Fruit fly (Drosophila melanogaster) ovary, adult (tissue): ENCODE data around the gene CG13305.
A peak's percentile ranks its signal among the peaks of the same experiment; 100 is the strongest.

Experiments used
- CG17801 ChIP-seq: fragments of 200-800 bp; optimal IDR thresholded peaks from 2 replicates; lab custom pipeline; 2019; ENCODE audit warnings: missing biosample characterization, mild to moderate bottlenecking, missing genetic modification characterization, moderate library complexity; ENCODE audit not compliant: partially characterized antibody

Gene CG13305

DNA sequence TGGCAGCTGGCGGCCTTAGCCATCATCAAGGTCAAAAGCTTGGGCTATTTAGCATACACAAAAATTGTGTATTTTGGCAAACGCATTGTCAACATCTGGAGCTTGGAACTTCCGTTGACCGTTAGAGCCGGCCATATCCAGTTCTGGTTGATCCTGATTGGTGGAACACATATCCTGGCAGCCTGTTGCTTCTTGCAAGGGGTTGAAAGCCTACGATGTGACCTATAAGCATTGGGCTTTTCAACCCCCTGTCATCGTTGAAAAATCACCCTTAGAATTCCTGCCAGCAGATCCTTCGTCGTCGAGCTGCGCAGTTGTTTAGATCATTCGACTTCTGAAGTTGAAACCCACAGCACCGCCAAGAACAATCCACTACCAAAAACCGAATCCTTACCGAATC, at the start of gene CG13305, which contains the start of gene Pex7:
Gene CG13305, minus strand, starts transcription at position 2 of the 400 bp plus-strand sequence.
Gene Pex7, plus strand, starts transcription at position 325 of the 400 bp plus-strand sequence.
- no peak for TF ChIP-seq CG17801 (GFP tag; lab: Kevin White, UChicago)

DNA sequence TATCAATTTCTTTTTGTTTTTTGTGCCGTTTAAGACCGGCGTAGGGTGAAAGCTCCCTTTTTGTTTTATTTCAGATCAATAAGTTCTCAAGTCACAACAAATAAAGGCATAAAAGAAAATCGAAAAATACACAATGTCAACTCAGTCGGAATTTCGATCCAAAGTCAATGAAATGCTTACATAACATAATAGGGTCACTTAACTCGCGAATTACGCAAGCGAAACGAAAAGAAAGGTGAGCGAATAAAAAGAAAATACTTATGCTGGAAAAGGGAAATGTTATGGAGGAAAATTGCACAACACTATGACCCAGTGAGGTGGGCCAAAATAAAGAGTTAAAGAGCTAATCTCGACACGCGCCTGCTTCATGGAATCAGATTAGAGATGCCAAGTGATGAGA, 49.3 kb upstream of the CG13305 start:
- no peak for TF ChIP-seq CG17801 (GFP tag; lab: Kevin White, UChicago)

DNA sequence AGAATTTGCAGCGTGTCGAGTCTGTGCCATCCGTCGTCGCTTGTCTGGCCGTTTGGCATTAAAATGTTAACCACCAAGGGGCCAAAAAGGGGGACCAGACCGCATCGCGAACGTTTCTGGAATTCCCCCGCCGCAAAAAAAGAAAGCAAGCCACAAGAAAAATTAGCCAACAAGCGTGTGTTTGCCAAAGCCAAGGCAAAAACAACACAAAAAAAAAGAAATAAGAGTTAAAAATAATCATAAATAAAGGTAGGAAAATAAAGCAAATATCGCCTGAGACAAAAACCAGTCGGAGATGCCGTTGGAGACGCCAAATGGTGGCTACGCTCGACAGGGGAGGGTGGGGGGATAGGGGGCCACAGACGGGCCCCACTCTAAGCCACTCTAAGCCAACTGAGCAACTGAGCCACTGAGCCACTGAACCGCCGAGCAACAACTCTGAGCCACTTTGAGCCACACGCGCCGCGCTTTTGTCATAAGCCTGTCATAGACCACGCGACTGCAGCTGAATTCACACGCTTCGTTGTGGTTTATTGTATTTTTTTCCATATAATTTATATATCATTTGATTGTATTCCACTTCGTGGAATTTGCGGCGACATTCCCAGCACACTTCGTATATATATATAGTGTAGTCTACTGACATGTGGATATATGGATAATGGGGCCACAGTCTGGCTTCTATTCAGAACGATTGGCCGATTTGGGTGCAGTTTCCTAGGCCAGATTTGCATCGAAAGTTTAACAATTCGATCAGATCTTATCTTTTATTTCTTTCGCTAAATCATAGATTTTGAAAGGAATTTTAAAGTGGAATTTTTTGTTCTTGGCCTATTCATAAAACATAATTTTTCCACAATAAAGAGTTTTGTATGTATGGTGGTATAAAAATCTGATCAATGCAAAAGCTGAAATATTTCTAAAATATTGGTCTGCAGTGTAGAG, 47.2 kb upstream of the CG13305 start:
- TF ChIP-seq CG17801 (GFP tag; lab: Kevin White, UChicago) = no peak

DNA sequence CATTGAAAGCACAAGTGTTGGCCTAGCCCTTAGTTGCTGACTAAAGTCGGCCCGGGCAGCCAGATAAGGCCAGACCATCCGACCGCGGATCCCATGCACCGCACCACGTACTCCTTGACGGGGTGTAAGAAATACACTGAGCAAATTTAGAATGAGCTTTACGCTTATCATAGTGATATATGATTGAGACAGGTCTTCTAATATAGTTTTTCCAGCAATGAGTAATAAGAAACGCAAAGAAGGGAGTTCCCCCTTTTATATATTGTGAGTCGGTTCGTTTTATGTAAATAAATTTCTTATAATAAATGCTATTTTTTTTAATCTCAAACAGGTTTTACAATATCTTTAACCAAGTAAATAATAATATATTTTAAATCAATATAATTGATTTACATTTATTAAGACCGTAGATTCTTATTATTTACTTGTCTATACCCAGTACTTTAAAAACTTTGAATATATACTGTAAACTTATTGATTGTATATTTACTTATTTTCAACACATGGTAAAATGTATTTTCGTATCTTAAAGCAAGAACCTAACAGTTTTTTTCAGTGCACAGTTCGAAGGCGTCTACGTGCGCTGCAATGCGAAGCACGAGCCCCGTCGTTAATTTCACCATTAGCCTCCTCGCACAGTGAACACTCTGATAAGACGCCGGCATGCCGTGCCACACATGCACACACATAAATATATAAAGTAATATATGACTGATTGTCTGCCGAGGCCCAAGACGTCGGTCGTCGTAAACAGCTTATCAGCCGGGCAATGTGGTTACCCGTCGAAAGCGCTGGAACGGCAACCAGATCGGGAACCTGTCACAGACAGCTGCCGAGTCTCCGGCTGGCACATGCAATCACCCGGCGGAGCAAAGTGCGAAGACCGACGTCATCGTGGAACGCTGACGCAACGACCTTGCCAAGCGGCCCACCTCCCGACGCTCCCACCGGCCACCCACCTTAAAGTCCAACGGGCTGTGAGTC, 45.6 kb upstream of the CG13305 start:
- peak; percentile 70 for TF ChIP-seq CG17801 (GFP tag; lab: Kevin White, UChicago)

DNA sequence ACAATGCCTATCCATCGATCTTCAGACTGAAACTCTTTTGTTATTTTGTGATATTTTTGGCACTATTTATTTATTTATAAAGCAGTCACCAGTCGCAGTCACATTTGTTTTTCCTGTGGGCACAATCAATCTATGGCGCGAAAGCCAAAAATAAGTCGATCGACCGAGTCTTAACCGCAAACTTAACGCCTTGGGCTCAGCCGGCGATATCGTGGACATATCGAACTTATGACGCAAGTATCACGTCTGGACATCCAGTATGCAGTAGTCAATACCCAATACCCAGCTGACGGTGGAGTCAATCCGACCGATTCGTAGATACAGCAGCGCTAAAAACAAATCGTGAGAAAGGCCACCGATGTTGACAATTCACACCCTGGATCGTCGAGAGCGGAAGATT, 44.0 kb upstream of the CG13305 start:
- no peak for TF ChIP-seq CG17801 (GFP tag; lab: Kevin White, UChicago)

DNA sequence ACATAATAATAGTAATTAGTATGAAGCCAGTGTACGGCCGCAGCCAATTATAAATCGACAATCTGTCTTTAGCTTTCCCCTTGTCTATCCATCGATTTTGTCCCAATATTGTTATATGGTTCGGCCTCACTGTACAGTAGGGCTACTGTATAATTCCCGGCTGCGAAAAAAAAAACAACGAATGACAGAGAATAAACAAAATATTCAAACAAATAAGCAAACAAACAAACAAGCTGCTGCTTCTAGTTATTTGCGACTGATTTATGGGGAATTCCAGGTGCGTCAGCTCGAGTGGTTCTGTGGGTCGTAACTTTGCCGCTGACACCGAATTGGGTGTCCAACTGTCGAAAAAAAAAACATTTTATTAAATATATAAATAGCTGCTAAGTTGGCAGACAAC, 43.1 kb upstream of the CG13305 start:
- TF ChIP-seq CG17801 (GFP tag; lab: Kevin White, UChicago) = no peak

DNA sequence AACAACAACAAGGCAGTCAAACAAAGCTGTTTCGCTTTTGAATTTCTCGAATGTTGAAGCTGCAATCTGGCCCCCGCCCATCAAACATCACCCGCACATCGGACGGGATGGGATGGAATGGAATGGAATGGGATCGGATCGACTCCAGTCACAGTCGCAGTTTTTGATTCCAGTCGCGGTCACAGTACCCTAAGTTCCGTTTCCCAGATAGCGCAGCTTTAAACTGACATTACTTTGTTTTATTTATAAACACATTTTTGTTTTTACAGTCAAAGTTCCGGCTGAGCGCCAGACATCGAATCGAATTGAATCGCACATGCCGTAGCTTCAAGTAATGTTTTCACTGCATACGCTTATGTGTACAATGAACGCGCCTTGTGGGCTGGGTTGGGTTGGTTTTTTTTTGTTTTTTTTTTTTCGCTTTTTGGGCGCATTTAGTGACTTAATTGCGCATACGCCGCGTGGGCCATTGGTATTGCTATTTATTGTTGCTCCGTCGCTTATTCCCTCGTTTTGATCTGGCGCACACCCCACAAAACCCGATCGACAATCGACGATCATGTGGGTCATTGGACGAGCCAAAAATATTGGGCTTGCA, 42.2 kb upstream of the CG13305 start:
- peak; percentile 30 for TF ChIP-seq CG17801 (GFP tag; lab: Kevin White, UChicago)

DNA sequence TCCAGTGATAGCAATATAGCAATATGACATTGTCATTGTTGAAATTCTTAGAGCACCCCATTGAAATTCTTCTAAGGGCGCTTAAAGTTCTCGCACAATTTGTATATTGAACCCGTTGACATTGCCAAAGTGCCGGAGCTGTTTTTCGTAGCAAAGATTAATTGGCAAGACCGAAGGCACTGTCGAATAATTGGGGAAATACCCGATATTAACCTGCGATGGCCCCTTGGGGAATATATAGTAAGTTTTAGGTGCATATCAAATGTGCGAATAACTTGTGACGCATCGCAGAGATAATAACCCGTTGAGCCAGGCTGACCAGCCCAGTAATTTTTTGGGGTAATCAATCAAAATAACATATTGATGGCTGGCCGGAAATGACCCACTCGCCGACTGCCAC, 40.0 kb upstream of the CG13305 start:
- TF ChIP-seq CG17801 (GFP tag; lab: Kevin White, UChicago) = no peak

DNA sequence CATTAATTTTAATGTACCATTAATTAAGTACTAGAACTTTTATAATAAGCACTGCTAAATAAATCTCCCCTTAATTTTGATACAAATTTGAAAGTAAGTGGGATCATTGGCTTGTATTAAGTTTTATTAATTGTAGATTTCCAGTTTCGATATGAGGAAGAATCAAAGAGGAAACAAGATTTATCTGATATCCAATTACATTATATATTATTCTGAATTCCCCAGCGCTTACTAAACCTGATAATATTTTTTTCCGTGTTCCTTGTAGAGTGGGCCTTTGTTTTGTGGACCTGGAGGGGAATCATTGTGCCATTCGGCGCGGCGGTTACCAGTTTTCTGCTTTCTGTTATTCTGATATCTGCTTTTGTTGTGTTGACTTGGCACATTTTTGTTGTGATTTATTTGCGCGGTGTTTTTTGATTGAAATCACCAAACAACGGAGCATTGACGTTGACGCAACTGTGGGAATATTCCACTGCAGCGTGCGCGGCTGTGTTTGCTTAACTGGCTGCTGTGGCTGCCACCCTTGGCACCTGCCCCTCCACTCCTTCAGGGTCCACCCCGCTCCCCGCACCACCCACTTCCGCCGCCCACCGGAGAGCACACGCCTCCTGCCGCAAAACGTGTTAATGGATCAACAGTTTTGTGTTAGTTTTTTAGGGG, 37.9 kb upstream of the CG13305 start:
- TF ChIP-seq CG17801 (GFP tag; lab: Kevin White, UChicago) = no peak

DNA sequence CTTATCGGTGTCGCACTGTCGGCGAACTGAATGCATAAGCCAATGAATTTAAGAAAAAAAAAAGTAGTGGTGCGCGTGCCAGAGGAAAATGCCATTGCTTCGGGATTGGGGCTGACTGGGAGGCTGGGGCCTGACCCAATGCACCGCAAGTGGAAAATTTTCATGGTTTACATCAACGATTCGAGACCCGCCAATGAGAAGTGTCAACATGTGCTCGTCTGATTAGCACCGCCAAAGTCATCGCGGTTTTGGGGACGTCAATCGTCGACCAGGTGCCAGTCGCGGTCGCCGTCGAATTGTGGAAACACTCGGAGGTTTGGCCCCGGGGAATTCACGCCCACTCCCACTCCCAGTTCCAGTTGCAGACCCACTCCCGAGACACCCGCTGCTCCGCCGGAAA, 37.2 kb upstream of the CG13305 start:
- no peak for TF ChIP-seq CG17801 (GFP tag; lab: Kevin White, UChicago)

DNA sequence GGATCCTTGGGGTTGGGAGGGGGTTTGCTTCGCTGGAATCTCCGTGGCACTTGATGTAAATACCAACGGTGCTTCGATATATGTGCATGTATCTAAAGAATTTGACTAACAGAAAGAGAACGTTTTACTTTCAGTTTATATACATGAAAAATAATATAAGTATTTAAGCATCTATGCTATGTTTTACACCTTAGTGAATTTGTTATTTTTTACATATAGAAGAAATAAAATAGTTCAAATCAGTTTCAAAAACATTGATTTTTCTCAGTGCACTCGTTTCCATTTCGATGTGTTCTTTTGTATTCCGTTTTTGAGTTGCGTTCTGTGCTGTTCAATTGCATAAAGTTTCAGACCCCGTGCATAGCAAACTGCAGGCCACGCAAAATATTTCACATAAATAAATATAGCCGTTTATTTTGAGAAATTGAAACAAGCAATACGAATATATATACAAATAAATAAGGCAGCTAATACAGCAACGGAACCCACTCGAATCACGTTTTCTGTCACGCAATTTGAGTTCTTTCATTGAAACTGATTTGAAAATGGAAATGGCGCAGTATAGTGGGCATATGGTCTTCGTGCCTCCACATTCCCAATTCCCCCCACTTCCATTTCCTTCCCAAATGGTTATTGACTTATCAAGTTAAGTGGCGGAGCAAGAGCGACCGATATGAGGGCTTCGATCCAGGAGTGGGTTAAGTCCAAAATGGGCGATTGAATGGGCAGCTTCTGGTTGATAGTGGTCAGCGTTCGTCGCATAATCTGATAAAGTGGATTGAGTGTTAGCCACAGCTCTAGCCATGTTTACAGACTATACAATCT, 36.1 kb upstream of the CG13305 start:
- peak; percentile 43 for TF ChIP-seq CG17801 (GFP tag; lab: Kevin White, UChicago)

DNA sequence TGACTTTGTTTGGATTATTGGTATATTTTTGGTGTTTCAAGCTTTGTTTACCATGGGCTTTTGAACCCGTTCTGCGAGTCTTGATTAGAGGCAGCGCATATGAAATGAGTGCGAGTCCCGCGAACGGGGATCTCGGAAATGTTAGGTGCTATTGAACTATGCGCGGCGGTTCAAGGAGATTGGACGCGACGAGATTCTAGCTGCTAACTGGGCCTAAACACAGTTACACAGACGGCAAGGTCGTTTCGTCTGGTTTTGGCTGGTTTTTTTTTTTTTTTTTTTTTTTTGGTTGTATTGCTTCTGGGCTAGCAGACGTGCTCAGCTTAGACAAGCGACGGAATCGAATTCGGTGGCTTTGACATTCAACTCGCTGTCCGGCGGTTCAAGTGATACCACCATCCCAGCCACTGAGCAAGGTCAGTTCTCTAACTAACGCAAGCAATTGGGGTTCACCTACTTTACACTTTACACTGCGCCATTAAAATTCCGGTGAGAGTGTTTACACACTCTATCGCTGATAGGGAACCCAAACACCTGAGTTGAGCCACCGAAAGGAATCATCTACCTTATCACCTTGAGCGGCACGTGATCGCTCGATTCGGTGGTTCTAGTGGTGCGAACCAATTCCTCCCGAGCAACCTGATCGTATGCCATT, 35.4 kb upstream of the CG13305 start:
- TF ChIP-seq CG17801 (GFP tag; lab: Kevin White, UChicago) = no peak

DNA sequence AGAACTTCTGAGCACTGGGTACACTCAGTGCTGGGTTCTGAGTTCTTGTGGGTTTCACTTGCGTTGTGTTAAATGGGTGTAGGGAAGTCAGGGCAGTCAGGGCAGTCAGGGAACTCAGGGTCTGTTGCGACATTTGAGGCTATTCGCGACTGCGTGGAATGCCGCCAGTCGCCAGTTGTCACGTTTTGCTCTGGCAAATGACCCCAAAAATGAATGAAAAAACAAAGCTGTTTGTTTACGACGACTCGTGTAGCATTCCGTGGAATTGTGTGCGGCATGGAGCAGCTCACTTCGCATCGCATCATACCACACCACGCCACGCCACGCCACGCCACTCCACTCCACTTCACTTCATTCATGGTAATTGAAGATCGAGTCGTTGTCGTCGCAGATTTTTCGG, 34.6 kb upstream of the CG13305 start:
- no peak for TF ChIP-seq CG17801 (GFP tag; lab: Kevin White, UChicago)
